Fruit fly (Drosophila melanogaster): ENCODE measurements around the gene CecA2.

CecA2 gene

DNA sequence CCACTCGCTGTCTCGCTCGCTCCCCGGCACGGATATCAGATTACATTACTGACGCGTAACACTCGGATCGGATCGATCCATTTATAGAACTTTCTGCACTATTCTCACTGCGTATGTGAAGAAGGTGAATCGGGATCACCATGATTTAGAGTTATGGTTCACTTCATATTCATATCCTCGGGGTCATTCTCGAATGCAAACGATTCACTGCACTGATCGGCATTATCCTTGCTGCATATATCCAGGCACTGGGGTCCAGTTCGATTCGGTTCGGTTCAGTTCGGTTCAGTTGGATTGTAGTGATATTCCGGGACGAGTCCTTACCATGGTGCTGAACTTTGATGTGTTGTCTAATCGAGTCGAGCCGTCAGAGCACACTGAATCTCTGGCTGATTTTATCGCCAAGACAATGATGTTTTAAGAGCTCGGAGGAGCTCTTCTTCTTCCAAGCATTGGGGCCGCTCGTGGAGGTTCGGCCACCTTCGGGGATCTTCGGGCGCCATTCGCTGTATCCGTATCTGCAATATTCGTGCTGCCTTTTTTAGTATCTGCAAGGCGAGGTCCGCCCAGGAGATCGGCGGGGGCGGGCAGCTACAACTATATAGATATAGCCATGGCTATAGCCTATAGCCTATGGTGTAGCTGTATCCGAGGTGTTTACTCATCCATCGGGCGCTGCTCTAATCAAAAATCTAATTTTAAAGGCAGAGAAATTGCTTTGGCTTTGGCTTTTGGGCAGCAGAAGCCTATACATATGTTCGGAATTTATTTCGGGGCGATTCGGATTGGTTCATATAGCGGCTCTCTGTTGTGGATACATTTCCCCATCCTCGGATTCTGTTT lies 37.6 kb upstream of the CecA2 start, which contains the start of gene Mlc2 (continued):
- TF ChIP-seq CG15269 (tag; optimal IDR thresholded peaks at IDR 0.05) (no peak), peb (GFP tag; IDR thresholded peaks at IDR 0.05) (no peak), Nf-YC (tag; optimal IDR thresholded peaks at IDR 0.05) (peak; percentile 43), CG11504 (tag; optimal IDR thresholded peaks at IDR 0.05) (no peak), Deaf1 (tag; optimal IDR thresholded peaks at IDR 0.05) (peak; percentile 95), CG8281 (tag; optimal IDR thresholded peaks at IDR 0.05) (no peak), Dip2 (GFP tag; IDR thresholded peaks at IDR 0.05) (no peak), CG32767 (GFP tag; IDR thresholded peaks at IDR 0.05) (peak; percentile 37; the same call in 1 of the 2 replicates), az2 (GFP tag; optimal IDR thresholded peaks at IDR 0.05) (no peak), Fer3 (tag; optimal IDR thresholded peaks at IDR 0.05) (no peak), CG1024 (GFP tag; IDR thresholded peaks at IDR 0.05) (no peak), Neu2 (GFP tag; optimal IDR thresholded peaks at IDR 0.05; ENCODE audit: borderline replicate concordance) (no peak), CG16779 (GFP tag; IDR thresholded peaks at IDR 0.05) (no peak), CG17361 (GFP tag; IDR thresholded peaks at IDR 0.05) (no peak), Atf-2 (GFP tag; optimal IDR thresholded peaks at IDR 0.05) (no peak), CG18011 (GFP tag; optimal IDR thresholded peaks at IDR 0.05) (no peak), gce (GFP tag; IDR thresholded peaks at IDR 0.05) (0 out of 3 replicates have a peak, but pooled peaks have one; percentile 27), D19B (GFP tag; optimal IDR thresholded peaks at IDR 0.05) (no peak), Six4 (GFP tag; optimal IDR thresholded peaks at IDR 0.05) (no peak), CG6254 (GFP tag; optimal IDR thresholded peaks at IDR 0.05) (no peak), CG5245 (GFP tag; optimal IDR thresholded peaks at IDR 0.05) (no peak), CG2202 (tag; optimal IDR thresholded peaks at IDR 0.05) (no peak), gem (tag; optimal IDR thresholded peaks at IDR 0.05) (no peak), Eip74EF (GFP tag; optimal IDR thresholded peaks at IDR 0.05) (no peak), CG11456 (GFP tag; IDR thresholded peaks at IDR 0.05) (no peak), Hr51 (GFP tag; optimal IDR thresholded peaks at IDR 0.05) (no peak), CG15073 (GFP tag; optimal IDR thresholded peaks at IDR 0.05) (no peak), CG11247 (GFP tag; IDR thresholded peaks at IDR 0.05) (no peak), chm (GFP tag; IDR thresholded peaks at IDR 0.05) (peak; percentile 38; the same call in 1 of the 2 replicates), Nf-YB (GFP tag; optimal IDR thresholded peaks at IDR 0.05) (peak; percentile 48), crol (GFP tag; IDR thresholded peaks at IDR 0.05) (peak; percentile 66), Med (GFP tag) (peak; percentile 53), CG8388 (GFP tag; optimal IDR thresholded peaks at IDR 0.05) (no peak), tin (GFP tag; optimal IDR thresholded peaks at IDR 0.05) (no peak), Abd-B (GFP tag; optimal IDR thresholded peaks at IDR 0.05) (no peak), vvl (GFP tag; IDR thresholded peaks at IDR 0.05) (no peak), Dll (GFP tag; IDR thresholded peaks at IDR 0.05; ENCODE audit: partially characterized antibody) (no peak), bab2 (GFP tag; optimal IDR thresholded peaks at IDR 0.05) (no peak), HLH4C (GFP tag; IDR thresholded peaks at IDR 0.05; ENCODE audit: partially characterized antibody) (no peak), gro (GFP tag; optimal IDR thresholded peaks at IDR 0.05) (no peak), PHDP (tag; optimal IDR thresholded peaks at IDR 0.05) (no peak), CG42726 (GFP tag; IDR thresholded peaks at IDR 0.05; ENCODE audit: partially characterized antibody) (no peak), CG3163 (GFP tag; optimal IDR thresholded peaks at IDR 0.05) (no peak), CG7963 (GFP tag; IDR thresholded peaks at IDR 0.05; ENCODE audit: partially characterized antibody) (no peak), fd102C (GFP tag; optimal IDR thresholded peaks at IDR 0.05) (no peak), CG9817 (tag; optimal IDR thresholded peaks at IDR 0.05) (no peak), CG17385 (GFP tag; optimal IDR thresholded peaks at IDR 0.05) (peak; percentile 60), CG15696 (tag; optimal IDR thresholded peaks at IDR 0.05) (no peak)

All from whole organism, embryonic.